Worm (Caenorhabditis elegans) whole organism, early embryonic: ENCODE measurements around the gene lig-4.

ENCODE experiments used
- ama-1 ChIP-seq: fragments of 150-350 bp; optimal IDR thresholded peaks from 2 replicates; lab custom pipeline; 2014
- ceh-36 ChIP-seq: sonication (generic microtip); optimal IDR thresholded peaks from 2 replicates; lab custom pipeline; 2016; ENCODE audit warnings: missing genetic modification characterization, inconsistent platforms, missing compliant biosample characterization
- flt-1 ChIP-seq: fragments of 200-800 bp; sonication (Bioruptor generic); IDR thresholded peaks from 2 replicates; pipeline ENCODE4 v1.3.6; 2022; ENCODE audit warnings: missing genetic modification characterization, missing compliant biosample characterization
- hmbx-1 ChIP-seq: sonication (generic microtip); optimal IDR thresholded peaks from 2 replicates; lab custom pipeline; 2016; ENCODE audit warnings: mild to moderate bottlenecking, missing genetic modification characterization, missing compliant biosample characterization
- hmg-4 ChIP-seq: fragments of 200-800 bp; sonication (Bioruptor generic); optimal IDR thresholded peaks from 2 replicates; lab custom pipeline; 2018; ENCODE audit warnings: mild to moderate bottlenecking, missing genetic modification characterization, missing compliant biosample characterization
- tra-4 ChIP-seq: sonication (generic microtip); optimal IDR thresholded peaks from 2 replicates; lab custom pipeline; 2017; ENCODE audit warnings: missing genetic modification characterization, missing compliant biosample characterization

- TF ChIP-seq tra-4 (tag; lab: Kevin White, UChicago) = no peak
- TF ChIP-seq ama-1 (lab: Kevin White, UChicago) = no peak
- TF ChIP-seq flt-1 (GFP tag; lab: Robert Waterston, UW) = no peak
- TF ChIP-seq hmbx-1 (tag; lab: Kevin White, UChicago) = no peak
- TF ChIP-seq ceh-36 (tag; lab: Kevin White, UChicago) = no peak
- TF ChIP-seq hmg-4 = no peak
Measured at ce11 chrIII:7506983-7507382, 14.3 kb upstream of the lig-4 start.
